Worm (Caenorhabditis elegans) whole organism, L1 larva: Measurements from ENCODE around the gene clec-126.
A peak's percentile ranks its signal among the peaks of the same experiment; 100 is the strongest.

Source experiments
- C04F5.9 ChIP-seq: sonication (generic microtip); optimal IDR thresholded peaks from 2 replicates; lab custom pipeline; 2016; ENCODE audit warnings: missing genetic modification characterization, missing compliant biosample characterization
- C16A3.4 ChIP-seq: fragments of 150-350 bp; optimal IDR thresholded peaks from 2 replicates; lab custom pipeline; 2014; ENCODE audit warnings: missing biosample characterization, missing genetic modification characterization
- F16B12.6 ChIP-seq: fragments of 150-350 bp; optimal IDR thresholded peaks from 2 replicates; lab custom pipeline; 2014; ENCODE audit warnings: missing biosample characterization, missing genetic modification characterization
- ceh-63 ChIP-seq: fragments of 200-800 bp; sonication (Bioruptor generic); optimal IDR thresholded peaks from 2 replicates; lab custom pipeline; 2018; ENCODE audit warnings: mild to moderate bottlenecking, missing genetic modification characterization, missing compliant biosample characterization
- ceh-8 ChIP-seq: fragments of 200-800 bp; sonication (Bioruptor generic); optimal IDR thresholded peaks from 2 replicates; lab custom pipeline; 2018; ENCODE audit warnings: mild to moderate bottlenecking, missing genetic modification characterization, moderate library complexity, missing compliant biosample characterization
- ceh-82 ChIP-seq, 3 experiments: fragments of 150-350 bp in 1 of 3; sonication (generic microtip) in 2 of 3; optimal IDR thresholded peaks; 2 replicates each; lab custom pipeline; 2014 to 2017; ENCODE audit warnings: missing biosample characterization in 3 of 3, missing genetic modification characterization in 3 of 3
- ceh-88 ChIP-seq: fragments of 200-800 bp; sonication (Bioruptor generic); IDR thresholded peaks from 2 replicates; pipeline ENCODE4 v1.3.6; 2022; ENCODE audit warnings: missing genetic modification characterization, missing compliant biosample characterization
- ceh-90 ChIP-seq: sonication (generic microtip); optimal IDR thresholded peaks from 2 replicates; lab custom pipeline; 2016; ENCODE audit warnings: missing genetic modification characterization, missing compliant biosample characterization
- ces-1 ChIP-seq: fragments of 150-350 bp; optimal IDR thresholded peaks from 2 replicates; lab custom pipeline; 2014; ENCODE audit warnings: missing biosample characterization, missing genetic modification reagents, missing genetic modification characterization
- dpl-1 ChIP-seq, 3 experiments: fragments of 150-350 bp in 2 of 3; sonication (generic microtip) in 1 of 3; optimal IDR thresholded peaks; 2 replicates each; lab custom pipeline; 2014 to 2017; ENCODE audit warnings: missing biosample characterization in 3 of 3, missing genetic modification characterization in 3 of 3, missing genetic modification reagents in 3 of 3
- efl-1 ChIP-seq, 4 experiments: fragments of 150-350 bp; optimal IDR thresholded peaks in 3 of 4; peaks in 1 of 4; 1 replicate in 1 of 4; 2 replicates in 3 of 4; lab custom pipeline; 2014; ENCODE audit warnings: missing biosample characterization in 2 of 4, missing genetic modification characterization in 2 of 4, missing genetic modification reagents in 2 of 4
- egl-13 ChIP-seq: sonication (generic microtip); optimal IDR thresholded peaks from 2 replicates; lab custom pipeline; 2016; ENCODE audit warnings: missing genotype, missing genetic modification reagents, missing genetic modification characterization, missing compliant biosample characterization
- ets-5 ChIP-seq: fragments of 200-800 bp; sonication (Bioruptor generic); IDR thresholded peaks from 2 replicates; pipeline ENCODE4 v1.3.6; 2022; ENCODE audit warnings: missing genetic modification characterization, missing compliant biosample characterization
- fkh-10 ChIP-seq: sonication (generic microtip); optimal IDR thresholded peaks from 2 replicates; lab custom pipeline; 2017; ENCODE audit warnings: missing biosample characterization, missing genetic modification reagents, missing genetic modification characterization
- fkh-4 ChIP-seq: sonication (generic microtip); optimal IDR thresholded peaks from 2 replicates; lab custom pipeline; 2016; ENCODE audit warnings: missing compliant biosample characterization, missing genetic modification characterization, borderline replicate concordance
- fkh-8 ChIP-seq: sonication (generic microtip); optimal IDR thresholded peaks from 2 replicates; lab custom pipeline; 2016; ENCODE audit warnings: mild to moderate bottlenecking, missing genetic modification characterization, missing compliant biosample characterization
- fos-1 ChIP-seq: fragments of 150-350 bp; optimal IDR thresholded peaks from 2 replicates; lab custom pipeline; 2014; ENCODE audit warnings: missing biosample characterization, missing genetic modification characterization
- grh-1 ChIP-seq: fragments of 200-800 bp; sonication (Bioruptor generic); IDR thresholded peaks from 2 replicates; pipeline ENCODE4 v1.3.6; 2022; ENCODE audit warnings: missing genetic modification reagents, missing genetic modification characterization, missing compliant biosample characterization
- irx-1 ChIP-seq: sonication (generic microtip); optimal IDR thresholded peaks from 2 replicates; lab custom pipeline; 2016; ENCODE audit warnings: missing genetic modification characterization, missing compliant biosample characterization
- lin-13 ChIP-seq: fragments of 150-350 bp; optimal IDR thresholded peaks from 2 replicates; lab custom pipeline; 2014; ENCODE audit warnings: missing biosample characterization, missing genetic modification reagents, missing genetic modification characterization
- lin-14 ChIP-seq: fragments of 200-800 bp; sonication (Bioruptor generic); optimal IDR thresholded peaks from 2 replicates; lab custom pipeline; 2018; ENCODE audit warnings: mild to moderate bottlenecking, missing genetic modification characterization, moderate library complexity, missing compliant biosample characterization
- lin-39 ChIP-seq: fragments of 150-350 bp; optimal IDR thresholded peaks from 2 replicates; lab custom pipeline; 2014; ENCODE audit warnings: missing biosample characterization, missing genetic modification reagents, missing genetic modification characterization
- lsy-2 ChIP-seq, 2 experiments: fragments of 150-350 bp; optimal IDR thresholded peaks; 2 replicates each; lab custom pipeline; 2014; ENCODE audit warnings: missing biosample characterization in 2 of 2, missing genetic modification characterization in 2 of 2
- mab-9 ChIP-seq: fragments of 200-800 bp; sonication (Bioruptor generic); IDR thresholded peaks from 2 replicates; pipeline ENCODE4 v1.3.6; 2022; ENCODE audit warnings: missing genetic modification reagents, missing genetic modification characterization, missing compliant biosample characterization
- mep-1 ChIP-seq: fragments of 150-350 bp; optimal IDR thresholded peaks from 2 replicates; lab custom pipeline; 2014; ENCODE audit warnings: missing biosample characterization, missing genetic modification characterization
- nhr-12 ChIP-seq: sonication (generic microtip); optimal IDR thresholded peaks from 2 replicates; lab custom pipeline; 2017; ENCODE audit warnings: missing biosample characterization, missing genetic modification characterization
- nhr-20 ChIP-seq: sonication (generic microtip); optimal IDR thresholded peaks from 2 replicates; lab custom pipeline; 2016; ENCODE audit warnings: mild to moderate bottlenecking, missing genetic modification characterization, missing compliant biosample characterization
- nhr-237 ChIP-seq: fragments of 150-350 bp; optimal IDR thresholded peaks from 2 replicates; lab custom pipeline; 2014; ENCODE audit warnings: missing biosample characterization, missing genetic modification characterization
- nhr-47 ChIP-seq: sonication (generic microtip); optimal IDR thresholded peaks from 2 replicates; lab custom pipeline; 2016; ENCODE audit warnings: mild to moderate bottlenecking, missing genetic modification characterization, moderate library complexity, missing compliant biosample characterization
- nhr-71 ChIP-seq: sonication (generic microtip); optimal IDR thresholded peaks from 2 replicates; lab custom pipeline; 2016; ENCODE audit warnings: mild to moderate bottlenecking, missing genetic modification characterization, moderate library complexity, missing compliant biosample characterization
- nhr-84 ChIP-seq: sonication (generic microtip); optimal IDR thresholded peaks from 2 replicates; lab custom pipeline; 2017; ENCODE audit warnings: missing biosample characterization, missing genetic modification characterization
- nhr-85 ChIP-seq: sonication (generic microtip); peaks from one replicate; lab custom pipeline; 2016; ENCODE audit warnings: missing genetic modification characterization, inconsistent platforms, missing compliant biosample characterization
- nhr-90 ChIP-seq: sonication (generic microtip); optimal IDR thresholded peaks from 2 replicates; lab custom pipeline; 2016; ENCODE audit warnings: mild to moderate bottlenecking, missing genetic modification characterization, missing compliant biosample characterization; ENCODE audit not compliant: poor library complexity
- pax-3 ChIP-seq: fragments of 200-800 bp; sonication (Bioruptor generic); optimal IDR thresholded peaks from 2 replicates; lab custom pipeline; 2018; ENCODE audit warnings: mild to moderate bottlenecking, missing genetic modification characterization, moderate library complexity, missing compliant biosample characterization
- rnt-1 ChIP-seq: sonication (generic microtip); optimal IDR thresholded peaks from 2 replicates; lab custom pipeline; 2016; ENCODE audit warnings: mild to moderate bottlenecking, missing genetic modification characterization, moderate library complexity, missing compliant biosample characterization
- skn-1 ChIP-seq: fragments of 150-350 bp; optimal IDR thresholded peaks from 2 replicates; lab custom pipeline; 2014; ENCODE audit warnings: missing biosample characterization, missing genetic modification characterization
- snpc-4 ChIP-seq: fragments of 150-350 bp; optimal IDR thresholded peaks from 2 replicates; lab custom pipeline; 2014; ENCODE audit warnings: missing biosample characterization, missing genetic modification characterization
- snu-23 ChIP-seq: sonication (generic microtip); optimal IDR thresholded peaks from 2 replicates; lab custom pipeline; 2016; ENCODE audit warnings: missing genetic modification characterization, missing compliant biosample characterization
- sox-4 ChIP-seq: sonication (generic microtip); optimal IDR thresholded peaks from 2 replicates; lab custom pipeline; 2016; ENCODE audit warnings: missing genetic modification characterization, missing compliant biosample characterization
- tlp-1 ChIP-seq: fragments of 150-350 bp; optimal IDR thresholded peaks from 2 replicates; lab custom pipeline; 2014; ENCODE audit warnings: missing biosample characterization, missing genetic modification characterization
- unc-30 ChIP-seq: sonication (generic microtip); optimal IDR thresholded peaks from 2 replicates; lab custom pipeline; 2017; ENCODE audit warnings: missing biosample characterization, missing genetic modification characterization
- unc-98 ChIP-seq: fragments of 200-800 bp; sonication (Bioruptor generic); IDR thresholded peaks from 2 replicates; pipeline ENCODE4 v1.3.6; 2022; ENCODE audit warnings: missing genetic modification characterization, missing compliant biosample characterization
- vab-15 ChIP-seq: sonication (generic microtip); optimal IDR thresholded peaks from 2 replicates; lab custom pipeline; 2017; ENCODE audit warnings: missing genotype, mild to moderate bottlenecking, missing genetic modification characterization, missing compliant biosample characterization
- xbp-1 ChIP-seq: sonication (generic microtip); optimal IDR thresholded peaks from 2 replicates; lab custom pipeline; 2016; ENCODE audit warnings: missing genetic modification characterization, missing compliant biosample characterization
- zip-4 ChIP-seq: fragments of 200-800 bp; sonication (Bioruptor generic); optimal IDR thresholded peaks from 2 replicates; lab custom pipeline; 2018; ENCODE audit warnings: mild to moderate bottlenecking, missing genetic modification characterization, moderate library complexity, missing compliant biosample characterization

clec-126 gene

ce11 chrII:3476536-3476935 is 42.8 kb upstream of the clec-126 start:
- TF ChIP-seq snu-23 (no peak), lin-39 (no peak), irx-1 (no peak), pax-3 (tag; lab: Kevin White, UChicago) (no peak), zip-4 (GFP tag; lab: Kevin White, UChicago) (no peak), ets-5 (no peak), F16B12.6 (tag; lab: Kevin White, UChicago) (no peak), fkh-8 (no peak), C16A3.4 (tag; lab: Kevin White, UChicago) (no peak), fkh-10 (GFP tag; lab: Kevin White, UChicago) (no peak), mep-1 (tag; lab: Kevin White, UChicago) (no peak)

ce11 chrII:3477171-3477570 is 42.1 kb upstream of the clec-126 start, which contains the start of gene fbxb-104:
Gene fbxb-104 (minus strand): TSS chrII:3477271.
- TF ChIP-seq nhr-84 (tag; lab: Kevin White, UChicago) (no peak), xbp-1 (tag; lab: Kevin White, UChicago) (no peak), tlp-1 (no peak), lin-14 (GFP tag; lab: Kevin White, UChicago) (no peak), lin-39 (no peak)

ce11 chrII:3481584-3481983 is 37.7 kb upstream of the clec-126 start, which contains the start of gene Y49F6B.8:
Gene Y49F6B.8 (minus strand): TSS chrII:3481684.
- TF ChIP-seq nhr-71 (no peak), ces-1 (GFP tag; lab: Kevin White, UChicago) (no peak), mep-1 (tag; lab: Kevin White, UChicago) (no peak), fkh-4 (tag; lab: Kevin White, UChicago) (no peak), unc-30 (tag; lab: Kevin White, UChicago) (no peak), ceh-63 (GFP tag; lab: Kevin White, UChicago) (no peak), snpc-4 (no peak)

ce11 chrII:3482231-3482630 is 37.1 kb upstream of the clec-126 start, which contains the start of gene smu-2:
Gene smu-2 (plus strand): TSS chrII:3482408.
- TF ChIP-seq ceh-88 = no peak
- TF ChIP-seq fkh-4 (tag; lab: Kevin White, UChicago) = peak; percentile 82
- no peak for TF ChIP-seq nhr-12 (tag; lab: Kevin White, UChicago)
- peak; percentile 68 for TF ChIP-seq unc-98
- no peak for TF ChIP-seq lin-14 (GFP tag; lab: Kevin White, UChicago)
- peak; percentile 68 for TF ChIP-seq nhr-90 (tag; lab: Kevin White, UChicago)
- peak; percentile 28 for TF ChIP-seq lin-13
- no peak for TF ChIP-seq nhr-47
- peak; percentile 56 for TF ChIP-seq C16A3.4 (tag; lab: Kevin White, UChicago)
- TF ChIP-seq grh-1 (GFP tag; lab: Robert Waterston, UW) = no peak
- peak; percentile 68 for TF ChIP-seq vab-15
- TF ChIP-seq efl-1 (optimal IDR thresholded peaks at IDR 0.05; lab: Kevin White, UChicago) = peak; percentile 71 to 73
- TF ChIP-seq efl-1 (GFP tag; optimal IDR thresholded peaks at IDR 0.05 in 1 of 2; lab: Kevin White, UChicago) = peak; percentile 71 to 96
- peak; percentile 53 for TF ChIP-seq F16B12.6 (tag; lab: Kevin White, UChicago)
- peak; percentile 44 for TF ChIP-seq fkh-10 (GFP tag; lab: Kevin White, UChicago)
- no peak for TF ChIP-seq nhr-71
- peak; percentile 67 for TF ChIP-seq C04F5.9
- peak; percentile 39 for TF ChIP-seq nhr-237 (tag; lab: Kevin White, UChicago)
- peak; percentile 54 for TF ChIP-seq mab-9 (GFP tag; lab: Robert Waterston, UW)
- TF ChIP-seq irx-1 = peak; percentile 82
- peak; percentile 24 to 81 (median 55) for TF ChIP-seq ceh-82 (tag; optimal IDR thresholded peaks at IDR 0.05; lab: Kevin White, UChicago)
- TF ChIP-seq tlp-1 = no peak
- TF ChIP-seq lsy-2 (tag; optimal IDR thresholded peaks at IDR 0.05; lab: Kevin White, UChicago) = peak; percentile 69 to 75
- TF ChIP-seq fkh-8 = peak; percentile 65
- TF ChIP-seq ceh-8 (GFP tag; lab: Kevin White, UChicago) = no peak
- TF ChIP-seq rnt-1 = peak; percentile 97
- TF ChIP-seq ceh-90 (tag; lab: Kevin White, UChicago) = peak; percentile 84
- peak; percentile 83 for TF ChIP-seq nhr-85
- TF ChIP-seq fos-1 (tag; lab: Kevin White, UChicago) = no peak
- TF ChIP-seq nhr-20 (tag; lab: Kevin White, UChicago) = peak; percentile 56
- peak; percentile 41 for TF ChIP-seq snpc-4
- TF ChIP-seq pax-3 (tag; lab: Kevin White, UChicago) = peak; percentile 62
- peak; percentile 66 for TF ChIP-seq sox-4 (tag; lab: Kevin White, UChicago)
- peak; percentile 37 for TF ChIP-seq skn-1 (tag; lab: Kevin White, UChicago)
- TF ChIP-seq egl-13 = peak; percentile 25
- TF ChIP-seq ces-1 (GFP tag; lab: Kevin White, UChicago) = peak; percentile 70
- TF ChIP-seq dpl-1 (GFP tag; optimal IDR thresholded peaks at IDR 0.05; lab: Kevin White, UChicago) = peak; percentile 50 to 73 (median 64)
- no peak for TF ChIP-seq nhr-84 (tag; lab: Kevin White, UChicago)
